Fruit fly (Drosophila melanogaster) whole organism, wandering third instar larva: ENCODE results near the gene CG31115.

Experiments
- Abd-B ChIP-seq: fragments of >200 bp; optimal IDR thresholded peaks from 2 replicates; lab custom pipeline; 2017; ENCODE audit warnings: missing biosample characterization, missing genetic modification characterization
- CG32264 ChIP-seq: fragments of 200-800 bp; sonication (Bioruptor generic); optimal IDR thresholded peaks from 2 replicates; lab custom pipeline; 2016; ENCODE audit warnings: missing biosample characterization, missing genetic modification characterization
- CG9705 ChIP-seq: fragments of 200-800 bp; sonication (Bioruptor generic); optimal IDR thresholded peaks from 2 replicates; lab custom pipeline; 2018; ENCODE audit warnings: missing biosample characterization, mild to moderate bottlenecking, missing genetic modification characterization
- CrebA ChIP-seq: fragments of 200-800 bp; sonication (Bioruptor generic); optimal IDR thresholded peaks from 2 replicates; lab custom pipeline; 2016; ENCODE audit warnings: missing biosample characterization, mild to moderate bottlenecking, missing genetic modification characterization, borderline replicate concordance
- Dfd ChIP-seq: fragments of >200 bp; optimal IDR thresholded peaks from 2 replicates; lab custom pipeline; 2017; ENCODE audit warnings: missing biosample characterization, missing genetic modification characterization
- Dif ChIP-seq: fragments of 200-275, 200-300 bp; sonication (Bioruptor generic); optimal IDR thresholded peaks from 2 replicates; lab custom pipeline; 2018; ENCODE audit warnings: missing biosample characterization, missing genetic modification characterization; ENCODE audit not compliant: partially characterized antibody
- GATAd ChIP-seq: sonication (Bioruptor generic); optimal IDR thresholded peaks from 2 replicates; lab custom pipeline; 2016; ENCODE audit warnings: missing biosample characterization, missing genetic modification characterization
- HLH106 ChIP-seq: fragments of 200-800 bp; optimal IDR thresholded peaks from 3 replicates; lab custom pipeline; 2019; ENCODE audit warnings: missing biosample characterization, mild to moderate bottlenecking, missing genetic modification characterization, moderate library complexity
- Hnf4 ChIP-seq: fragments of 200-800 bp; sonication (Bioruptor generic); optimal IDR thresholded peaks from 2 replicates; lab custom pipeline; 2016; ENCODE audit warnings: missing biosample characterization, mild to moderate bottlenecking, missing genetic modification characterization
- Hr78 ChIP-seq: fragments of >200 bp; optimal IDR thresholded peaks from 2 replicates; lab custom pipeline; 2017; ENCODE audit warnings: missing biosample characterization, missing genetic modification characterization
- Hr83 ChIP-seq: fragments of 200-300 bp; sonication (Bioruptor generic); optimal IDR thresholded peaks from 2 replicates; lab custom pipeline; 2016; ENCODE audit warnings: missing biosample characterization, mild to moderate bottlenecking, missing genetic modification characterization, moderate library complexity; ENCODE audit not compliant: poor library complexity, severe bottlenecking
- Jra ChIP-seq: sonication (Bioruptor generic); optimal IDR thresholded peaks from 2 replicates; lab custom pipeline; 2016; ENCODE audit warnings: missing biosample characterization, missing genetic modification characterization
- Mio ChIP-seq: sonication (Bioruptor generic); optimal IDR thresholded peaks from 2 replicates; lab custom pipeline; 2016; ENCODE audit warnings: missing biosample characterization, missing genetic modification characterization
- Myc ChIP-seq: fragments of >200 bp; optimal IDR thresholded peaks from 2 replicates; lab custom pipeline; 2017
- N ChIP-seq: fragments of >200 bp; optimal IDR thresholded peaks from 2 replicates; lab custom pipeline; 2018; ENCODE audit warnings: missing biosample characterization, missing external identifiers, missing genetic modification characterization
- Rel ChIP-seq, 2 experiments: fragments of 200-800 bp; sonication (Bioruptor generic) in 1 of 2; optimal IDR thresholded peaks; 2 replicates in 1 of 2; 3 replicates in 1 of 2; lab custom pipeline; 2016 to 2019; ENCODE audit warnings: mild to moderate bottlenecking in 2 of 2, missing biosample characterization in 2 of 2, missing genetic modification characterization in 2 of 2, moderate library complexity in 1 of 2
- Sp1 ChIP-seq: fragments of 200-800 bp; sonication (Bioruptor generic); optimal IDR thresholded peaks from 3 replicates; lab custom pipeline; 2019; ENCODE audit warnings: missing biosample characterization, mild to moderate bottlenecking, missing genetic modification characterization, moderate library complexity
- Vsx2 ChIP-seq: fragments of 200-300, 225-300 bp; sonication (Bioruptor generic); optimal IDR thresholded peaks from 2 replicates; lab custom pipeline; 2018; ENCODE audit warnings: missing biosample characterization, missing genetic modification characterization; ENCODE audit not compliant: partially characterized antibody
- br ChIP-seq: fragments of 200-800 bp; sonication (Bioruptor generic); optimal IDR thresholded peaks from 2 replicates; lab custom pipeline; 2016; ENCODE audit warnings: missing biosample characterization, missing genetic modification characterization
- brk ChIP-seq: fragments of 200-800 bp; sonication (Bioruptor generic); optimal IDR thresholded peaks from 2 replicates; lab custom pipeline; 2016; ENCODE audit warnings: missing biosample characterization, mild to moderate bottlenecking, missing genetic modification characterization
- dl ChIP-seq, 2 experiments: fragments of 175-275, 200-275 bp in 1 of 2; fragments of 200-275 bp in 1 of 2; sonication (Bioruptor generic); optimal IDR thresholded peaks; lab custom pipeline; 2018; ENCODE audit warnings: mild to moderate bottlenecking in 2 of 2, missing biosample characterization in 2 of 2, missing genetic modification characterization in 2 of 2, moderate library complexity in 2 of 2; ENCODE audit not compliant: partially characterized antibody in 2 of 2, insufficient read depth in 1 of 2
- dmrt93B ChIP-seq: fragments of 200-800 bp; sonication (Bioruptor generic); optimal IDR thresholded peaks from 2 replicates; lab custom pipeline; 2018; ENCODE audit warnings: missing biosample characterization, mild to moderate bottlenecking, missing genetic modification characterization
- dsf ChIP-seq: sonication (Bioruptor generic); optimal IDR thresholded peaks from 2 replicates; lab custom pipeline; 2016; ENCODE audit warnings: missing biosample characterization, missing genetic modification characterization, borderline replicate concordance
- ey ChIP-seq: fragments of 200-800 bp; sonication (Bioruptor generic); optimal IDR thresholded peaks from 2 replicates; lab custom pipeline; 2016; ENCODE audit warnings: missing biosample characterization, missing genetic modification characterization
- foxo ChIP-seq, 2 experiments: fragments of 200-800 bp; sonication (Bioruptor generic); optimal IDR thresholded peaks; 2 replicates in 1 of 2; 3 replicates in 1 of 2; lab custom pipeline; 2016 to 2017; ENCODE audit warnings: missing biosample characterization in 2 of 2, missing genetic modification characterization in 2 of 2
- fru ChIP-seq: fragments of 200-800 bp; sonication (Bioruptor generic); optimal IDR thresholded peaks from 3 replicates; lab custom pipeline; 2016; ENCODE audit warnings: missing biosample characterization, mild to moderate bottlenecking, missing genetic modification characterization
- h ChIP-seq: fragments of 200-800 bp; sonication (Bioruptor generic); optimal IDR thresholded peaks from 3 replicates; lab custom pipeline; 2016; ENCODE audit warnings: missing biosample characterization, mild to moderate bottlenecking, missing genetic modification characterization
- jim ChIP-seq: fragments of 175-275, 200-325 bp; sonication (Bioruptor generic); optimal IDR thresholded peaks from 2 replicates; lab custom pipeline; 2016; ENCODE audit warnings: missing biosample characterization, mild to moderate bottlenecking, missing genetic modification characterization
- lola ChIP-seq: fragments of >200 bp; optimal IDR thresholded peaks from 2 replicates; lab custom pipeline; 2017; ENCODE audit warnings: missing biosample characterization, missing genetic modification characterization
- pan ChIP-seq: fragments of >200 bp; optimal IDR thresholded peaks from 2 replicates; lab custom pipeline; 2017
- psq ChIP-seq: fragments of 200-800 bp; sonication (Bioruptor generic); optimal IDR thresholded peaks from 3 replicates; lab custom pipeline; 2017; ENCODE audit warnings: missing biosample characterization, mild to moderate bottlenecking, missing genetic modification characterization, moderate library complexity
- rgr ChIP-seq: fragments of 200-800 bp; sonication (Bioruptor generic); optimal IDR thresholded peaks from 3 replicates; lab custom pipeline; 2016; ENCODE audit warnings: missing biosample characterization, mild to moderate bottlenecking, missing genetic modification characterization
- sage ChIP-seq: fragments of 200-800 bp; sonication (Bioruptor generic); optimal IDR thresholded peaks from 2 replicates; lab custom pipeline; 2016; ENCODE audit warnings: missing biosample characterization, mild to moderate bottlenecking, missing genetic modification characterization
- sv ChIP-seq: fragments of 200-800 bp; sonication (Bioruptor generic); optimal IDR thresholded peaks from 3 replicates; lab custom pipeline; 2016; ENCODE audit warnings: missing biosample characterization, missing genetic modification characterization
- tai ChIP-seq: sonication (Bioruptor generic); optimal IDR thresholded peaks from 2 replicates; lab custom pipeline; 2016; ENCODE audit warnings: missing biosample characterization, missing genetic modification characterization
- usp ChIP-seq: fragments of >200 bp; optimal IDR thresholded peaks from 2 replicates; lab custom pipeline; 2017; ENCODE audit warnings: missing biosample characterization, missing genetic modification characterization
- woc ChIP-seq: sonication (Bioruptor generic); optimal IDR thresholded peaks from 2 replicates; lab custom pipeline; 2016; ENCODE audit warnings: missing biosample characterization, mild to moderate bottlenecking, missing genetic modification characterization

The CG31115 gene

dm6 chr3R:25044816-25045551 lies 8.2 kb downstream of the CG31115 start, which contains the start of gene 5PtaseI:
Gene 5PtaseI (minus strand): TSS chr3R:25045151.
- TF ChIP-seq CG9705 = no peak

DNA sequence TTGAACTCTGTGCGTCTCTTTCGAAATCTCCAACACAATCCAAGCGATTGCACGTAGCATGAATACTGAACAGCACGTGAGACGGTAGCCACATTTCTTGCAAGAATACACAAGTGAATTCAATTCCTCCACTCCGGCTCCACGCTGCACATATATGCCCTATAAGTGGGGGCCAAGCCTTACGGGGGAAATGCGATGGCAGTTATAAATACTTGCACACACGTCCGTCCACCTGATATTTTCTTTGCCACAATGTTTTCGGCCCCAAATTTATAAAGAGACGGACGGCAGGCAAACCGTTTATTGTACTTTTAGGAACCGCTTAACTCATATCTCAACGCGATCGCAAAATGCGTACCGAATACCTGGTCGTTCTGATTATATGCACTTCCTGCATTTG lies 9.3 kb downstream of the CG31115 start, which contains the start of gene CG11786:
Gene CG11786 (plus strand): TSS at position 301 of the 400 bp plus-strand sequence.
- no peak for TF ChIP-seq CG9705
- no peak for TF ChIP-seq Mio (GFP tag; lab: Kevin White, UChicago)

DNA sequence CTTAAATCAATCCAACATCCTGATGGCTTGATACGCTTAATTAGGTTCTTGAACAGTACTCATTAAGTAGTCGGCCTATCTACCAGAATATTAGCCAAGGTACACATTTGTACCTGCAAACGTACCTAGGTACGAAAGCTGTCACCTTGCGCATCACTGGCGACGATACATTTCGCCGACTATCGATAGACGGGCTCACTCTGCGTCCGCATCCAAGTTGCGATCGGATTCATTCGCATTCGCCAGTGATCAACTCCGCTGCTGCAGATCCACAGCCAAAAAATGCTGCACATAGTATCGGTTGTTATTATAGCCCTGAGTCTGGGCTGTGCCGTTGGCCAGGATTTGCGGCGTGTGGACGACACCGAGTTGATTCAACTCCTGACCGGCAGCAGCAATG lies 10.8 kb downstream of the CG31115 start, which contains the start of gene CG11790:
Gene CG11790 (plus strand): TSS at position 203 of the 400 bp plus-strand sequence.
- TF ChIP-seq woc (GFP tag; lab: Kevin White, UChicago) (peak; percentile 90), Myc (lab: Kevin White, UChicago) (peak; percentile 92), Mio (GFP tag; lab: Kevin White, UChicago) (no peak), Jra (GFP tag; lab: Kevin White, UChicago) (peak; percentile 31), CrebA (GFP tag; lab: Kevin White, UChicago) (no peak), Hr83 (GFP tag; lab: Kevin White, UChicago) (peak; percentile 19)

DNA sequence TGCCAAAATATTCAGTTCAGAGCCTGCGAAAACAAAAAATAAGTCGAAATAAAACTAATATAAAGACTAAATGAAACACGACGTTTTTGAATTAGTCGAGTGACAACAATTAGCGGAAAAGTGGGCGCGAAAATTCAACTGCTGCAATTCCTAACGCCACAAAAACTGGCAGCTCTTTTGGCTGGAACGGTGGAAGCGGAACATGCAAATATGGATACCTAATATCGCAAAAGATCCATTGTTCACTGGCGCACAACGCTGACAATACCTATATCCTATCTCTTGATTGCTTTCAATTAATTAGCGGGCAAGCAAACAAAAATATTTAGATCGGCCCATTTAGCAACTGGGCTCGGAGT lies 12.6 kb downstream of the CG31115 start, which contains the start of gene CG11791:
Gene CG11791 (plus strand): TSS at position 234 of the 359 bp plus-strand sequence.
- TF ChIP-seq Jra (GFP tag; lab: Kevin White, UChicago) (no peak), Myc (lab: Kevin White, UChicago) (peak; percentile 46)
- TF ChIP-seq, all 38 proteins: peak for 1

dm6 chr3R:25049742-25050517 lies 13.2 kb downstream of the CG31115 start:
- TF ChIP-seq brk (GFP tag; lab: Kevin White, UChicago) = peak; percentile 88
- TF ChIP-seq Abd-B (GFP tag; lab: Kevin White, UChicago) = no peak
- TF ChIP-seq ey (GFP tag; lab: Kevin White, UChicago) = peak; percentile 40
- peak; percentile 88 for TF ChIP-seq Dif (GFP tag; lab: Kevin White, UChicago)
- TF ChIP-seq sage (GFP tag; lab: Kevin White, UChicago) = peak; percentile 84
- peak; percentile 19 for TF ChIP-seq br (GFP tag; lab: Kevin White, UChicago)
- no peak for TF ChIP-seq Hr78
- TF ChIP-seq Jra (GFP tag; lab: Kevin White, UChicago) = peak; percentile 79
- no peak for TF ChIP-seq usp (GFP tag; lab: Kevin White, UChicago)
- no peak for TF ChIP-seq Mio (GFP tag; lab: Kevin White, UChicago)
- TF ChIP-seq N (GFP tag; lab: Kevin White, UChicago) = peak; percentile 82
- no peak for TF ChIP-seq CrebA (GFP tag; lab: Kevin White, UChicago)
- peak; percentile 61 for TF ChIP-seq jim (GFP tag; lab: Kevin White, UChicago)
- TF ChIP-seq Hnf4 (GFP tag; lab: Kevin White, UChicago) = peak; percentile 55
- peak; percentile 63 to 78 for TF ChIP-seq dl (GFP tag; optimal IDR thresholded peaks at IDR 0.05; lab: Kevin White, UChicago; ENCODE audit: insufficient read depth in 1 of 2, partially characterized antibody in 2 of 2)
- TF ChIP-seq sv (GFP tag; lab: Kevin White, UChicago) = no peak
- peak; percentile 30 for TF ChIP-seq CG9705
- no peak for TF ChIP-seq Vsx2 (GFP tag; lab: Kevin White, UChicago)
- no peak for TF ChIP-seq dmrt93B (GFP tag; lab: Kevin White, UChicago)
- peak; percentile 29 to 48 for TF ChIP-seq foxo (GFP tag; optimal IDR thresholded peaks at IDR 0.05; lab: Kevin White, UChicago)
- peak; percentile 41 for TF ChIP-seq psq (GFP tag; lab: Kevin White, UChicago)
- TF ChIP-seq Dfd (GFP tag; lab: Kevin White, UChicago) = no peak
- peak; percentile 61 for TF ChIP-seq rgr (GFP tag; lab: Kevin White, UChicago)
- TF ChIP-seq Sp1 = peak; percentile 50
- no peak for TF ChIP-seq CG32264
- no peak for TF ChIP-seq fru (GFP tag; lab: Kevin White, UChicago)
- TF ChIP-seq GATAd = no peak
- peak; percentile 80 for TF ChIP-seq Rel (GFP tag; optimal IDR thresholded peaks at IDR 0.05; lab: Kevin White, UChicago)
- TF ChIP-seq Rel (tag; optimal IDR thresholded peaks at IDR 0.05; lab: Kevin White, UChicago) = peak; percentile 97
- TF ChIP-seq h (GFP tag; lab: Kevin White, UChicago) = peak; percentile 71
- no peak for TF ChIP-seq lola (GFP tag; lab: Kevin White, UChicago)
- TF ChIP-seq pan (lab: Kevin White, UChicago) = no peak
- TF ChIP-seq woc (GFP tag; lab: Kevin White, UChicago) = peak; percentile 52
- TF ChIP-seq HLH106 (tag; lab: Kevin White, UChicago) = peak; percentile 39
- no peak for TF ChIP-seq Myc (lab: Kevin White, UChicago)
- TF ChIP-seq Hr83 (GFP tag; lab: Kevin White, UChicago) = peak; percentile 47
- TF ChIP-seq dsf (GFP tag; lab: Kevin White, UChicago) = peak; percentile 22
- TF ChIP-seq tai (GFP tag; lab: Kevin White, UChicago) = peak; percentile 75
